Fruit fly (Drosophila melanogaster): Measurements from ENCODE around the gene Kah.

DNA sequence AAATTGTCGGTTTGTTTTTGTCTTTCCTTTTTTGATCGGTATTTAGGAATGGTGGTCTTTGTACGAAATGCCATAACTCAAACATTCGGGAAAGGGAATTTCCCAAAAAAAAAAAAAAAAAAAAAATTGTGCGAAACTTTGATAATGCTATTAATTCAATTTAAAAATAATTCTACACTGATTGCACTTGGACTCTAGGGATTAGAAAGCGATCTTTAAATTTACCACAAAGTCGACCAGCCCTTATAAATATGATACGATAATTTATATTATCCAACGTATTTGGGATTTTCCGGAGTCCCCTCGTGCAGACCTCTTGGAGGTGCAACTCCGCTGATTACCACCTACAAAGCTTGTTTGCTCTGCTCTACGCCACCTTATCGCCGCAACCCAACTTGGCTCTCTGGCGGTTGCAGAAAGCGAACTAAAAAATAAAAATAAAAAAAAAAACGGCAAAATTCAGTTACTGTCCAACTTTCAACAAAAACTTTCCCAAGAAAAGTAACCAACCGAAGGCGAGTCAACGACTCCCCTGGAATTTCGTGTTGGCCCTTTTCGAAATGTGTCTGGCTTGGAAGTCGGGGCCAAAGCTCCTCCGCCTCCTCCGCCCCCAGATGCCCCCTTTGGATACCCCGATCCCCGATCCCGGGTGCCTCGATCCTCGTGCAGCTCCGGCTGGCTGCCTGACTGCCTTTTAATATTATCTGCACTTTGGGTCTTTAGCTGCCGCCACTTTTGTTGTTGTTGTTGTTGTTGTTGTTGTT, 18.7 kb upstream of the Kah start:
- TF ChIP-seq kay (GFP tag; ENCODE audit: borderline replicate concordance) (no peak), toe (GFP tag; optimal IDR thresholded peaks at IDR 0.05) (no peak), CG1620 (GFP tag; optimal IDR thresholded peaks at IDR 0.05) (no peak), cnc (optimal IDR thresholded peaks at IDR 0.05) (no peak), CG12768 (GFP tag; optimal IDR thresholded peaks at IDR 0.05) (no peak), CG5204 (GFP tag; optimal IDR thresholded peaks at IDR 0.05) (no peak), bab1 (GFP tag; optimal IDR thresholded peaks at IDR 0.05) (no peak), tj (GFP tag; optimal IDR thresholded peaks at IDR 0.05) (no peak), CG11617 (GFP tag; optimal IDR thresholded peaks at IDR 0.05) (no peak), Hr96 (GFP tag; optimal IDR thresholded peaks at IDR 0.05) (no peak), CG7101 (tag; optimal IDR thresholded peaks at IDR 0.05) (no peak), pad (GFP tag; optimal IDR thresholded peaks at IDR 0.05) (no peak), Mnt (GFP tag; optimal IDR thresholded peaks at IDR 0.05) (no peak), CG7045 (GFP tag; optimal IDR thresholded peaks at IDR 0.05) (no peak)

Data from whole organism, adult.